Worm (Caenorhabditis elegans) whole organism, mixed stage, embryonic: ENCODE measurements around the gene srw-118.

ENCODE experiments used
- blmp-1 ChIP-seq: fragments of 150-350 bp; optimal IDR thresholded peaks from 2 replicates; lab custom pipeline; 2014; ENCODE audit warnings: missing biosample characterization, missing genetic modification characterization
- ceh-39 ChIP-seq: fragments of 150-350 bp; optimal IDR thresholded peaks from 2 replicates; lab custom pipeline; 2014; ENCODE audit warnings: missing biosample characterization, missing genetic modification characterization
- ceh-83 ChIP-seq: fragments of 200-800 bp; sonication (Bioruptor generic); optimal IDR thresholded peaks from 2 replicates; lab custom pipeline; 2018; ENCODE audit warnings: mild to moderate bottlenecking, missing genetic modification characterization, missing compliant biosample characterization
- ces-1 ChIP-seq: fragments of 150-350 bp; optimal IDR thresholded peaks from 2 replicates; lab custom pipeline; 2014; ENCODE audit warnings: missing biosample characterization, missing genetic modification reagents, missing genetic modification characterization
- cnd-1 ChIP-seq: fragments of 200-800 bp; sonication (Bioruptor generic); optimal IDR thresholded peaks from 2 replicates; lab custom pipeline; 2018; ENCODE audit warnings: mild to moderate bottlenecking, missing genetic modification characterization, missing compliant biosample characterization
- drap-1 ChIP-seq: fragments of 200-800 bp; sonication (Bioruptor generic); optimal IDR thresholded peaks from 3 replicates; lab custom pipeline; 2018; ENCODE audit warnings: mild to moderate bottlenecking, missing genetic modification characterization, missing compliant biosample characterization
- elt-1 ChIP-seq: sonication (generic microtip); optimal IDR thresholded peaks from 2 replicates; lab custom pipeline; 2017; ENCODE audit warnings: missing genetic modification characterization, mild to moderate bottlenecking, missing compliant biosample characterization, antibody characterized with exemption, moderate library complexity, borderline replicate concordance; ENCODE audit not compliant: insufficient read depth
- elt-3 ChIP-seq: fragments of 150-350 bp; optimal IDR thresholded peaks from 2 replicates; lab custom pipeline; 2014; ENCODE audit warnings: missing biosample characterization, missing genetic modification characterization
- flh-1 ChIP-seq: fragments of 200-800 bp; sonication (Bioruptor generic); optimal IDR thresholded peaks from 2 replicates; lab custom pipeline; 2018; ENCODE audit warnings: mild to moderate bottlenecking, missing genetic modification characterization, moderate library complexity, missing compliant biosample characterization
- ham-2 ChIP-seq: fragments of 200-800 bp; sonication (Bioruptor generic); optimal IDR thresholded peaks from 2 replicates; lab custom pipeline; 2018; ENCODE audit warnings: mild to moderate bottlenecking, missing genetic modification characterization, missing compliant biosample characterization
- lin-13 ChIP-seq: fragments of 150-350 bp; optimal IDR thresholded peaks from 2 replicates; lab custom pipeline; 2014; ENCODE audit warnings: missing biosample characterization, missing genetic modification characterization
- mab-5 ChIP-seq: fragments of 150-350 bp; optimal IDR thresholded peaks from 2 replicates; lab custom pipeline; 2014; ENCODE audit warnings: missing biosample characterization, missing genetic modification characterization
- mep-1 ChIP-seq: fragments of 150-350 bp; optimal IDR thresholded peaks from 2 replicates; lab custom pipeline; 2017; ENCODE audit warnings: missing biosample characterization, missing genetic modification reagents, missing genetic modification characterization, inconsistent platforms
- mls-2 ChIP-seq: sonication (generic microtip); optimal IDR thresholded peaks from 2 replicates; lab custom pipeline; 2016; ENCODE audit warnings: mild to moderate bottlenecking, missing genetic modification characterization, moderate library complexity, missing compliant biosample characterization
- nhr-12 ChIP-seq: fragments of 150-350 bp; optimal IDR thresholded peaks from 2 replicates; lab custom pipeline; 2014; ENCODE audit warnings: missing biosample characterization, missing genetic modification characterization
- nhr-2 ChIP-seq: fragments of 150-350 bp; optimal IDR thresholded peaks from 2 replicates; lab custom pipeline; 2014; ENCODE audit warnings: missing biosample characterization, missing genetic modification characterization
- nhr-76 ChIP-seq: sonication (generic microtip); optimal IDR thresholded peaks from 2 replicates; lab custom pipeline; 2017; ENCODE audit warnings: missing biosample characterization, missing genetic modification characterization
- pha-4 ChIP-seq: fragments of 150-350 bp; optimal IDR thresholded peaks from 2 replicates; lab custom pipeline; 2018; ENCODE audit warnings: missing biosample characterization, missing genetic modification reagents, missing genetic modification characterization
- sptf-1 ChIP-seq: sonication (generic microtip); optimal IDR thresholded peaks from 2 replicates; lab custom pipeline; 2017; ENCODE audit warnings: mild to moderate bottlenecking, missing genetic modification characterization, moderate library complexity, missing compliant biosample characterization
- tbx-8 ChIP-seq: fragments of 200-800 bp; sonication (Bioruptor generic); optimal IDR thresholded peaks from 2 replicates; lab custom pipeline; 2018; ENCODE audit warnings: mild to moderate bottlenecking, missing genetic modification characterization, moderate library complexity, missing compliant biosample characterization
- unc-120 ChIP-seq: sonication (generic microtip); optimal IDR thresholded peaks from 2 replicates; lab custom pipeline; 2017; ENCODE audit warnings: missing genetic modification characterization, missing compliant biosample characterization; ENCODE audit not compliant: poor library complexity, severe bottlenecking
- unc-39 ChIP-seq: fragments of 150-350 bp; optimal IDR thresholded peaks from 2 replicates; lab custom pipeline; 2014; ENCODE audit warnings: missing biosample characterization, missing genetic modification characterization
- unc-62 ChIP-seq: fragments of 150-350 bp; optimal IDR thresholded peaks from 2 replicates; lab custom pipeline; 2014; ENCODE audit warnings: missing biosample characterization, missing genetic modification reagents, missing genetic modification characterization
- zip-8 ChIP-seq: fragments of 150-350 bp; optimal IDR thresholded peaks from 2 replicates; lab custom pipeline; 2014; ENCODE audit warnings: missing biosample characterization, missing genetic modification characterization
- ztf-11 ChIP-seq: fragments of 150-350 bp; optimal IDR thresholded peaks from 2 replicates; lab custom pipeline; 2014; ENCODE audit warnings: missing biosample characterization, missing genetic modification characterization

srw-118 gene

DNA sequence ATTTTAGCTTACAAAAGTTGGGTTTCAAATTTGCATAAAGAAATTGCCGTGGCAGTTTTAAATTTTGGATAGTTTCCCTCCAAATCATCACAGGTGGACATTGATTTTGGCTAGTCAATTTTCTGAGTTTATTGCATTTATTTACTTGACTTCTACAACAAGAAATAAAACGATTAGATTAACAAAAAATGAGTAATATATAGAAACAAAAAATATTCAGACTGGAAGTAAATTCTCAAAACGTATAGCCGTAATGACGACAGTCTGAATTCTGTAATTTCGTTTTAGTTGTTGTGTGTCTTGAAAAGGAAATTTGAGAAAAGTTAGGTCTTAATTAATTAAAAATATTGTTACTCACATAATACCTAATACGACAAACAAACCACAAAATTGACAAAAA lies 41.4 kb downstream of the srw-118 start, which contains the start of gene srw-141:
Gene srw-141 (minus strand): TSS at position 101 of the 400 bp plus-strand sequence.
- TF ChIP-seq unc-62 (no peak), lin-13 (tag; lab: Kevin White, UChicago) (no peak), zip-8 (tag; lab: Kevin White, UChicago) (no peak)
- TF ChIP-seq, all 35 proteins: peak for 0

DNA sequence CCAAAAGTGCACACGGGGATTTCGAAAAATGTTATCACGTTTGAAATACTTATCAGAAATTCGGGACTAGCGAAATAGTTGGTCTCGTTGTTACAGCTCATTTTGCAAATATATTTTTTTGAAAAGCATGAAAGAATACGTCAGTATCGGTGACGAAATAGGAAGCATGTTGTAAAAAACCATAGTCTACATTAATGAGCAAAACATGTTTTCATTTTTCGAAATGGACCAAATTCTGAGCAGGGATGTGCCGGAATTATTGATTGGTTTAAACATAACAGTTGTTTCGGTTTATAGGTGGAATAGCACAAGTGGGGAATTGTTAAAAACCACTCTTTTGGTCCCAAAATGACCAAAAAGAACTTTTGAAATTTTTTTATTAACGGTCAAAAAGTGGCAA lies 45.8 kb downstream of the srw-118 start, which contains the start of gene srh-247:
Gene srh-247 (minus strand): TSS at position 101 of the 400 bp plus-strand sequence.
- TF ChIP-seq unc-39 (tag; lab: Kevin White, UChicago) (no peak), elt-3 (tag; lab: Kevin White, UChicago) (no peak), ceh-83 (no peak), flh-1 (GFP tag; lab: Kevin White, UChicago) (no peak), drap-1 (GFP tag; lab: Kevin White, UChicago) (no peak), ceh-39 (tag; lab: Kevin White, UChicago) (no peak)
- TF ChIP-seq, all 35 proteins: peak for 0

ce11 chrV:2931252-2931651 lies 48.6 kb downstream of the srw-118 start, which contains the start of gene C31B8.1:
Gene C31B8.1, plus strand, starts transcription at chrV:2931552.
- TF ChIP-seq sptf-1: no peak
- no peak for TF ChIP-seq nhr-2 (tag; lab: Kevin White, UChicago)
- TF ChIP-seq ceh-83: no peak
- TF ChIP-seq pha-4 (tag; lab: Kevin White, UChicago): no peak
- no peak for TF ChIP-seq nhr-76 (tag; lab: Kevin White, UChicago)
- TF ChIP-seq cnd-1: no peak
- TF ChIP-seq, all 35 proteins: peak for 0

DNA sequence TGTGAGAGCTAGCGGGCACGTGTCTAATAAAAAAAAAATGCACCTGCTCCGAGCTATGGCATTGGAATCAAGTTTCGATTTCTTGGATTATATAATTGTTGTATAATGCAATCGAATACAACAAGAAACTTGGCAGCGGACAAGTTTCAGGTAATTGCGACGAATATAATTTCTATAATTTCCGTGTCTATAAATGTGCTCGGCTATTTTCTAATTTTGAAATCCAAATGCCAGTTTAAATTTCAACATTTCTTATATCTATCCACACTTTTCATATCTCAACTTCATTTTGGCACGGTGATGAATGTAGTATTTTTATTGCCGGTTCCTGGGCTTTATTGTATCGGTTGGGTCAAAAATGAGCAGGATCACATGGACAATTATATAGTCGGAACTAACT lies 50.1 kb downstream of the srw-118 start, which contains the start of gene C31B8.16:
Gene C31B8.16 (plus strand): TSS at position 301 of the 400 bp plus-strand sequence.
- TF ChIP-seq pha-4 (tag; lab: Kevin White, UChicago) (no peak), mab-5 (tag; lab: Kevin White, UChicago) (no peak), mep-1 (tag; lab: Kevin White, UChicago) (no peak), drap-1 (GFP tag; lab: Kevin White, UChicago) (no peak), cnd-1 (no peak), ceh-83 (no peak), ces-1 (GFP tag; lab: Kevin White, UChicago) (no peak), tbx-8 (no peak), ceh-39 (tag; lab: Kevin White, UChicago) (no peak), ztf-11 (tag; lab: Kevin White, UChicago) (no peak), unc-62 (no peak), lin-13 (tag; lab: Kevin White, UChicago) (no peak), nhr-12 (tag; lab: Kevin White, UChicago) (no peak), nhr-2 (tag; lab: Kevin White, UChicago) (no peak), unc-120 (tag; lab: Kevin White, UChicago) (no peak), elt-1 (no peak), elt-3 (tag; lab: Kevin White, UChicago) (no peak), ham-2 (GFP tag; lab: Kevin White, UChicago) (no peak), blmp-1 (no peak), mls-2 (tag; lab: Kevin White, UChicago) (no peak)
